Fruit fly (Drosophila melanogaster): ENCODE measurements around the gene Atg3.
A peak's percentile ranks its signal among the peaks of the same experiment; 100 is the strongest.

The Atg3 gene

dm6 chr3L:18765657-18766592 is 17.4 kb downstream of the Atg3 start (continued):
- TF ChIP-seq CG7963 (GFP tag; IDR thresholded peaks at IDR 0.05; ENCODE audit: partially characterized antibody) (no peak), pnt (GFP tag; optimal IDR thresholded peaks at IDR 0.05) (no peak), CG34376 (GFP tag; optimal IDR thresholded peaks at IDR 0.05) (peak; percentile 47), eve (GFP tag; optimal IDR thresholded peaks at IDR 0.05) (peak in 1 of 2 experiments; percentile 66), cg (GFP tag; optimal IDR thresholded peaks at IDR 0.05) (peak; percentile 68), CG16813 (GFP tag; IDR thresholded peaks at IDR 0.05; ENCODE audit: partially characterized antibody) (no peak), vvl (GFP tag; IDR thresholded peaks at IDR 0.05) (peak; percentile 59; the same call in 1 of the 2 replicates), bcd (GFP tag; optimal IDR thresholded peaks at IDR 0.05) (no peak), HHEX (GFP tag; optimal IDR thresholded peaks at IDR 0.05) (no peak), gem (tag; optimal IDR thresholded peaks at IDR 0.05) (peak; percentile 62), CG7928 (GFP tag; optimal IDR thresholded peaks at IDR 0.05) (no peak), CG12769 (tag; optimal IDR thresholded peaks at IDR 0.05) (peak; percentile 85), NFAT (GFP tag; IDR thresholded peaks at IDR 0.05) (no peak), CG12744 (GFP tag; optimal IDR thresholded peaks at IDR 0.05) (no peak), ftz-f1 (GFP tag; optimal IDR thresholded peaks at IDR 0.05) (peak; percentile 92)

dm6 chr3L:18767950-18768781 is 19.7 kb downstream of the Atg3 start:
- TF ChIP-seq CG17568 (GFP tag; optimal IDR thresholded peaks at IDR 0.05) (no peak), CG9437 (GFP tag; optimal IDR thresholded peaks at IDR 0.05) (peak; percentile 50), prd (optimal IDR thresholded peaks at IDR 0.05) (no peak), prd (GFP tag; IDR thresholded peaks at IDR 0.05) (0 out of 3 replicates have a peak, but pooled peaks have one; percentile 5), E2f1 (GFP tag; IDR thresholded peaks at IDR 0.05) (peak; percentile 10; the same call in 1 of the 2 replicates), dmrt99B (tag; optimal IDR thresholded peaks at IDR 0.05) (peak; percentile 39), CG7839 (tag; optimal IDR thresholded peaks at IDR 0.05) (peak; percentile 23), pros (GFP tag; optimal IDR thresholded peaks at IDR 0.05) (peak; percentile 43), stc (GFP tag; IDR thresholded peaks at IDR 0.05) (no peak), Ptx1 (GFP tag; IDR thresholded peaks at IDR 0.05) (0 out of 2 replicates have a peak, but pooled peaks have one; percentile 19), z (GFP tag; IDR thresholded peaks at IDR 0.05) (peak; percentile 82), pnt (GFP tag; optimal IDR thresholded peaks at IDR 0.05) (no peak), CG31441 (GFP tag; IDR thresholded peaks at IDR 0.05) (peak; percentile 53; the same call in 1 of the 2 replicates), CG8765 (GFP tag; IDR thresholded peaks at IDR 0.05) (no peak), klu (GFP tag; IDR thresholded peaks at IDR 0.05) (no peak), sqz (GFP tag; optimal IDR thresholded peaks at IDR 0.05) (peak; percentile 35), Dll (GFP tag; IDR thresholded peaks at IDR 0.05; ENCODE audit: partially characterized antibody) (no peak), CG18619 (GFP tag; optimal IDR thresholded peaks at IDR 0.05) (peak; percentile 20), CG10147 (GFP tag; optimal IDR thresholded peaks at IDR 0.05) (no peak), CG9727 (GFP tag; optimal IDR thresholded peaks at IDR 0.05) (peak; percentile 20), phol (tag; optimal IDR thresholded peaks at IDR 0.05) (peak; percentile 25), Tbp (GFP tag; optimal IDR thresholded peaks at IDR 0.05) (no peak), NC2β (GFP tag; optimal IDR thresholded peaks at IDR 0.05) (no peak), CG2889 (GFP tag; IDR thresholded peaks at IDR 0.05) (no peak), CG11696 (GFP tag; IDR thresholded peaks at IDR 0.05) (peak; percentile 69; the same call in 1 of the 2 replicates), peb (GFP tag; IDR thresholded peaks at IDR 0.05) (no peak), Blimp-1 (GFP tag; optimal IDR thresholded peaks at IDR 0.05) (peak; percentile 85), CG4730 (GFP tag; IDR thresholded peaks at IDR 0.05) (no peak), E2f2 (GFP tag; IDR thresholded peaks at IDR 0.05) (no peak), nmo (GFP tag; optimal IDR thresholded peaks at IDR 0.05) (peak; percentile 37), oc (tag; optimal IDR thresholded peaks at IDR 0.05) (peak; percentile 42), CG7556 (GFP tag; optimal IDR thresholded peaks at IDR 0.05) (no peak)

All from whole organism, embryonic.